Worm (Caenorhabditis elegans): Measurements from ENCODE around the gene ZK856.16.

DNA sequence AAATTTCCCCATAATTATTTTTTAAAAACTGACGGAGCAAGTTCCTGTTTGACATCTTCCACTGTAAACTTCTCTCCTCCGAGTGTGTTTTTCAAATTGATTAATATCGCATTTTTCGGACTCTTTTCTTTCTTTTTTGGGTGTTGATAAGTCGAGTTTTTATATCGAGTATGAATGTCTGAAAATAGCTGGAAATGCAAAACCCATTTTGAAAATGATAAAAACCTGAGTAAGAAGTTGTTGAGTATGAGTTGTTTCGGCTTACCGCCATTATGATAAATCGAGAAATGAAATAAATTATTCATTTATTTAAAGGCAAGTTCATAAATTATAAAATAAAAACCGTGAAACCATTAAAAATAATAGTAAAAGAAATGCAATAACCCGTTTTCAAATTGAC, 19.7 kb downstream of the ZK856.16 start, which contains the start of gene ZK856.18:
- TF ChIP-seq ceh-24 (tag; optimal IDR thresholded peaks at IDR 0.05) (no peak), Y22D7AL.16 (tag; optimal IDR thresholded peaks at IDR 0.05) (no peak), ceh-14 (tag; optimal IDR thresholded peaks at IDR 0.05) (no peak), hlh-30 (tag; optimal IDR thresholded peaks at IDR 0.05; ENCODE audit: insufficient read depth) (no peak), ama-1 (optimal IDR thresholded peaks at IDR 0.05) (no peak), tbx-2 (tag; optimal IDR thresholded peaks at IDR 0.05) (no peak), lim-6 (tag; optimal IDR thresholded peaks at IDR 0.05) (no peak), F13H6.1 (tag; optimal IDR thresholded peaks at IDR 0.05) (no peak), elt-2 (tag; optimal IDR thresholded peaks at IDR 0.05) (no peak), unc-3 (GFP tag; conservative IDR thresholded peaks at IDR 0.05) (no peak), unc-3 (tag; optimal IDR thresholded peaks at IDR 0.05) (no peak), lin-11 (tag; optimal IDR thresholded peaks at IDR 0.05) (no peak), npax-4 (tag; optimal IDR thresholded peaks at IDR 0.05) (no peak), ceh-19 (GFP tag; optimal IDR thresholded peaks at IDR 0.05) (no peak), C38D4.7 (GFP tag; optimal IDR thresholded peaks at IDR 0.05) (no peak)
